Worm (Caenorhabditis elegans) whole organism, L2 larva: ENCODE data around the gene Y51H7C.1.

Experiments used
- alr-1 ChIP-seq: fragments of 150-350 bp; optimal IDR thresholded peaks from 2 replicates; lab custom pipeline; 2014; ENCODE audit warnings: missing biosample characterization, missing genetic modification characterization
- elt-3 ChIP-seq: sonication (generic microtip); optimal IDR thresholded peaks from 2 replicates; lab custom pipeline; 2017; ENCODE audit warnings: missing biosample characterization, missing genetic modification characterization
- lin-13 ChIP-seq: fragments of 150-350 bp; optimal IDR thresholded peaks from 2 replicates; lab custom pipeline; 2014; ENCODE audit warnings: missing biosample characterization, missing genetic modification reagents, missing genetic modification characterization
- zag-1 ChIP-seq: fragments of 150-350 bp; optimal IDR thresholded peaks from 2 replicates; lab custom pipeline; 2014; ENCODE audit warnings: missing biosample characterization, missing genetic modification characterization
- ztf-11 ChIP-seq: sonication (generic microtip); optimal IDR thresholded peaks from 2 replicates; lab custom pipeline; 2017; ENCODE audit warnings: missing biosample characterization, missing genetic modification characterization

- TF ChIP-seq elt-3 (tag; lab: Kevin White, UChicago) (no peak), zag-1 (tag; lab: Kevin White, UChicago) (no peak), alr-1 (tag; lab: Kevin White, UChicago) (no peak), lin-13 (no peak), ztf-11 (no peak)
These were observed 23.3 kb downstream of the Y51H7C.1 start for ce11 chrII:1490813-1491212.
